Fruit fly (Drosophila melanogaster) whole organism, embryonic: Measurements from ENCODE around the gene Trm1.
A peak's percentile ranks its signal among the peaks of the same experiment; 100 is the strongest.

Experiments
- Bdp1 ChIP-seq: fragments of 200-800 bp; sonication (Bioruptor generic); optimal IDR thresholded peaks from 3 replicates; lab custom pipeline; 2016; ENCODE audit warnings: missing biosample characterization, missing genetic modification characterization
- CG10462 ChIP-seq: fragments of 200-800 bp; sonication (Bioruptor generic); optimal IDR thresholded peaks from 2 replicates; lab custom pipeline; 2016; ENCODE audit warnings: missing biosample characterization, missing genetic modification characterization
- CG11504 ChIP-seq: fragments of 200-800 bp; sonication (Bioruptor generic); optimal IDR thresholded peaks from 3 replicates; lab custom pipeline; 2019; ENCODE audit warnings: missing biosample characterization, mild to moderate bottlenecking, missing genetic modification characterization, moderate library complexity
- CG13123 ChIP-seq: fragments of 200-800 bp; sonication (Bioruptor generic); optimal IDR thresholded peaks from 2 replicates; lab custom pipeline; 2016; ENCODE audit warnings: missing biosample characterization, missing genetic modification characterization
- CG14014 ChIP-seq: fragments of 200-800 bp; sonication (Bioruptor generic); IDR thresholded peaks from 2 replicates; pipeline ENCODE4 v1.3.6; 2022; ENCODE audit warnings: missing biosample characterization, missing genetic modification characterization
- CG14441 ChIP-seq: fragments of 200-800 bp; sonication (Bioruptor generic); IDR thresholded peaks from 2 replicates; pipeline ENCODE4 v1.3.6; 2022; ENCODE audit warnings: missing biosample characterization, missing genetic modification characterization
- CG16813 ChIP-seq: fragments of 200-800 bp; sonication (Bioruptor generic); IDR thresholded peaks from 3 replicates; pipeline ENCODE4 v1.3.6; 2022; ENCODE audit warnings: missing biosample characterization, missing genetic modification characterization; ENCODE audit not compliant: partially characterized antibody
- CG17568 ChIP-seq: fragments of 200-800 bp; sonication (Bioruptor generic); optimal IDR thresholded peaks from 2 replicates; lab custom pipeline; 2018; ENCODE audit warnings: missing biosample characterization, mild to moderate bottlenecking, missing genetic modification characterization, moderate library complexity
- CG1792 ChIP-seq: fragments of 200-800 bp; sonication (Bioruptor generic); optimal IDR thresholded peaks from 2 replicates; lab custom pipeline; 2016; ENCODE audit warnings: missing biosample characterization, missing genetic modification characterization
- CG1832 ChIP-seq: fragments of 200-800 bp; sonication (Bioruptor generic); optimal IDR thresholded peaks from 2 replicates; lab custom pipeline; 2017; ENCODE audit warnings: missing biosample characterization, mild to moderate bottlenecking, missing genetic modification characterization, inconsistent platforms
- CG2202 ChIP-seq: fragments of 200-800 bp; sonication (Bioruptor generic); optimal IDR thresholded peaks from 2 replicates; lab custom pipeline; 2018; ENCODE audit warnings: missing biosample characterization, mild to moderate bottlenecking, missing genetic modification characterization
- CG2875 ChIP-seq: fragments of 200-800 bp; sonication (Bioruptor generic); optimal IDR thresholded peaks from 2 replicates; lab custom pipeline; 2017; ENCODE audit warnings: missing biosample characterization, mild to moderate bottlenecking, missing genetic modification characterization, missing genetic modification reagents
- CG2889 ChIP-seq: fragments of 200-800 bp; sonication (Bioruptor generic); IDR thresholded peaks from 3 replicates; pipeline ENCODE4 v1.3.6; 2022; ENCODE audit warnings: missing biosample characterization, missing genetic modification characterization
- CG31365 ChIP-seq: fragments of 200-800 bp; sonication (Bioruptor generic); optimal IDR thresholded peaks from 2 replicates; lab custom pipeline; 2018; ENCODE audit warnings: missing biosample characterization, mild to moderate bottlenecking, missing genetic modification characterization
- CG31388 ChIP-seq: fragments of 200-800 bp; sonication (Bioruptor generic); optimal IDR thresholded peaks from 2 replicates; lab custom pipeline; 2016; ENCODE audit warnings: missing biosample characterization, missing genetic modification characterization
- CG4328 ChIP-seq: fragments of 200-800 bp; sonication (Bioruptor generic); optimal IDR thresholded peaks from 3 replicates; lab custom pipeline; 2017; ENCODE audit warnings: missing biosample characterization, missing genetic modification reagents, missing genetic modification characterization
- CG4854 ChIP-seq: fragments of 200-800 bp; sonication (Bioruptor generic); optimal IDR thresholded peaks from 2 replicates; lab custom pipeline; 2016; ENCODE audit warnings: missing biosample characterization, missing genetic modification characterization, inconsistent platforms
- CG6272 ChIP-seq: fragments of 200-800 bp; sonication (Bioruptor generic); IDR thresholded peaks from 2 replicates; pipeline ENCODE4 v1.3.6; 2022; ENCODE audit warnings: missing biosample characterization, missing genetic modification characterization
- CG6689 ChIP-seq: fragments of 200-800 bp; sonication (Bioruptor generic); IDR thresholded peaks from 2 replicates; pipeline ENCODE4 v1.3.6; 2022; ENCODE audit warnings: missing biosample characterization, missing genetic modification characterization
- CG6813 ChIP-seq: fragments of 200-800 bp; sonication (Bioruptor generic); optimal IDR thresholded peaks from 2 replicates; lab custom pipeline; 2017; ENCODE audit warnings: missing biosample characterization, missing genetic modification characterization, mild to moderate bottlenecking, moderate library complexity, missing genetic modification reagents
- CG9437 ChIP-seq: fragments of 200-800 bp; sonication (Bioruptor generic); optimal IDR thresholded peaks from 2 replicates; lab custom pipeline; 2018; ENCODE audit warnings: missing biosample characterization, mild to moderate bottlenecking, missing genetic modification characterization
- CG9609 ChIP-seq: fragments of 200-800 bp; sonication (Bioruptor generic); optimal IDR thresholded peaks from 3 replicates; lab custom pipeline; 2016; ENCODE audit warnings: missing biosample characterization, missing genetic modification characterization
- CG9727 ChIP-seq: fragments of 200-800 bp; sonication (Bioruptor generic); optimal IDR thresholded peaks from 3 replicates; lab custom pipeline; 2017; ENCODE audit warnings: missing biosample characterization, mild to moderate bottlenecking, missing genetic modification characterization
- CG9797 ChIP-seq: fragments of 200-800 bp; sonication (Bioruptor generic); optimal IDR thresholded peaks from 3 replicates; lab custom pipeline; 2018; ENCODE audit warnings: missing biosample characterization, mild to moderate bottlenecking, missing genetic modification characterization
- CG9817 ChIP-seq: fragments of 200-800 bp; sonication (Bioruptor generic); optimal IDR thresholded peaks from 2 replicates; lab custom pipeline; 2018; ENCODE audit warnings: missing biosample characterization, mild to moderate bottlenecking, missing genetic modification characterization, moderate library complexity
- Drgx ChIP-seq: fragments of 200-800 bp; sonication (Bioruptor generic); IDR thresholded peaks from 2 replicates; pipeline ENCODE4 v1.3.6; 2022; ENCODE audit warnings: missing biosample characterization, missing genetic modification characterization
- MESR4 ChIP-seq: fragments of 200-800 bp; sonication (Bioruptor generic); optimal IDR thresholded peaks from 2 replicates; lab custom pipeline; 2018; ENCODE audit warnings: missing biosample characterization, mild to moderate bottlenecking, missing genetic modification characterization, moderate library complexity
- Spps ChIP-seq: fragments of 200-800 bp; sonication (Bioruptor generic); optimal IDR thresholded peaks from 2 replicates; lab custom pipeline; 2018; ENCODE audit warnings: missing biosample characterization, mild to moderate bottlenecking, missing genetic modification characterization
- Sry-δ ChIP-seq: fragments of 200-800 bp; sonication (Bioruptor generic); optimal IDR thresholded peaks from 2 replicates; lab custom pipeline; 2016; ENCODE audit warnings: missing biosample characterization, missing genetic modification characterization
- Xrp1 ChIP-seq: fragments of 200-800 bp; sonication (Bioruptor generic); IDR thresholded peaks from 2 replicates; pipeline ENCODE4 v1.3.6; 2022; ENCODE audit warnings: missing biosample characterization, missing genetic modification characterization
- ase ChIP-seq: fragments of 200-800 bp; sonication (Bioruptor generic); IDR thresholded peaks from 3 replicates; pipeline ENCODE4 v1.3.6; 2022; ENCODE audit warnings: missing biosample characterization, missing genetic modification characterization
- ash1 ChIP-seq: fragments of 200-800 bp; sonication (Bioruptor generic); optimal IDR thresholded peaks from 2 replicates; lab custom pipeline; 2018; ENCODE audit warnings: missing biosample characterization, mild to moderate bottlenecking, missing genetic modification characterization
- cad ChIP-seq: fragments of >200 bp; optimal IDR thresholded peaks from 2 replicates; lab custom pipeline; 2017; ENCODE audit warnings: missing biosample characterization, missing genetic modification characterization
- chm ChIP-seq: fragments of 200-800 bp; sonication (Bioruptor generic); IDR thresholded peaks from 2 replicates; pipeline ENCODE4 v1.3.6; 2022; ENCODE audit warnings: missing biosample characterization, missing genetic modification characterization
- ci ChIP-seq: fragments of 200-800 bp; sonication (Bioruptor generic); IDR thresholded peaks from 3 replicates; pipeline ENCODE4 v1.3.6; 2022; ENCODE audit warnings: missing biosample characterization, missing genetic modification characterization
- corto ChIP-seq: fragments of 200-800 bp; sonication (Bioruptor generic); optimal IDR thresholded peaks from 2 replicates; lab custom pipeline; 2016; ENCODE audit warnings: missing biosample characterization, mild to moderate bottlenecking, missing genetic modification characterization, moderate library complexity
- croc ChIP-seq: fragments of 200-800 bp; sonication (Bioruptor generic); conservative IDR thresholded peaks from 3 replicates; pipeline ENCODE4 v1.3.6; 2022; ENCODE audit warnings: missing biosample characterization, missing genetic modification characterization
- dati ChIP-seq: fragments of 200-800 bp; sonication (Bioruptor generic); IDR thresholded peaks from 2 replicates; pipeline ENCODE4 v1.3.6; 2022; ENCODE audit warnings: missing biosample characterization, missing genetic modification characterization
- dmrt99B ChIP-seq: fragments of 200-800 bp; sonication (Bioruptor generic); optimal IDR thresholded peaks from 2 replicates; lab custom pipeline; 2018; ENCODE audit warnings: missing biosample characterization, mild to moderate bottlenecking, missing genetic modification characterization, moderate library complexity
- ewg ChIP-seq: fragments of 200-800 bp; sonication (Bioruptor generic); optimal IDR thresholded peaks from 3 replicates; lab custom pipeline; 2017; ENCODE audit warnings: mild to moderate bottlenecking, missing biosample characterization, missing genetic modification reagents, missing genetic modification characterization
- fd96Cb ChIP-seq: fragments of 200-800 bp; sonication (Bioruptor generic); optimal IDR thresholded peaks from 2 replicates; lab custom pipeline; 2018; ENCODE audit warnings: missing biosample characterization, mild to moderate bottlenecking, missing genetic modification characterization, moderate library complexity
- grn ChIP-seq: fragments of 200-800 bp; sonication (Bioruptor generic); optimal IDR thresholded peaks from 3 replicates; lab custom pipeline; 2017; ENCODE audit warnings: missing biosample characterization, missing genetic modification characterization
- hbn ChIP-seq: fragments of 200-800 bp; sonication (Bioruptor generic); IDR thresholded peaks from 2 replicates; pipeline ENCODE4 v1.3.6; 2022; ENCODE audit warnings: missing biosample characterization, missing genetic modification characterization; ENCODE audit not compliant: partially characterized antibody
- klu ChIP-seq: fragments of 200-800 bp; sonication (Bioruptor generic); IDR thresholded peaks from 2 replicates; pipeline ENCODE4 v1.3.6; 2022; ENCODE audit warnings: missing biosample characterization, missing genetic modification characterization
- nmo ChIP-seq: fragments of 200-800 bp; sonication (Bioruptor generic); optimal IDR thresholded peaks from 2 replicates; lab custom pipeline; 2018; ENCODE audit warnings: missing biosample characterization, mild to moderate bottlenecking, missing genetic modification characterization, moderate library complexity
- nom ChIP-seq: fragments of 200-800 bp; sonication (Bioruptor generic); optimal IDR thresholded peaks from 2 replicates; lab custom pipeline; 2017; ENCODE audit warnings: missing biosample characterization, missing genetic modification characterization, mild to moderate bottlenecking, moderate library complexity, missing genetic modification reagents
- onecut ChIP-seq: fragments of 200-800 bp; sonication (Bioruptor generic); IDR thresholded peaks from 2 replicates; pipeline ENCODE4 v1.3.6; 2022; ENCODE audit warnings: missing biosample characterization, missing genetic modification characterization
- pfk ChIP-seq: fragments of 200-800 bp; sonication (Bioruptor generic); optimal IDR thresholded peaks from 2 replicates; lab custom pipeline; 2018; ENCODE audit warnings: missing biosample characterization, mild to moderate bottlenecking, missing genetic modification characterization, moderate library complexity
- pum ChIP-seq: fragments of 200-800 bp; sonication (Bioruptor generic); optimal IDR thresholded peaks from 2 replicates; lab custom pipeline; 2016; ENCODE audit warnings: missing biosample characterization, missing genetic modification characterization
- sim ChIP-seq: fragments of 200-800 bp; sonication (Bioruptor generic); IDR thresholded peaks from 2 replicates; pipeline ENCODE4 v1.3.6; 2022; ENCODE audit warnings: missing biosample characterization, missing genetic modification characterization
- stc ChIP-seq: fragments of 200-800 bp; sonication (Bioruptor generic); IDR thresholded peaks from 2 replicates; pipeline ENCODE4 v1.3.6; 2022; ENCODE audit warnings: missing biosample characterization, missing genetic modification characterization
- ttk ChIP-seq: fragments of 200-800 bp; sonication (Bioruptor generic); IDR thresholded peaks from 2 replicates; pipeline ENCODE4 v2.1.2; 2022; ENCODE audit warnings: missing biosample characterization, missing genetic modification characterization

Gene Trm1

DNA sequence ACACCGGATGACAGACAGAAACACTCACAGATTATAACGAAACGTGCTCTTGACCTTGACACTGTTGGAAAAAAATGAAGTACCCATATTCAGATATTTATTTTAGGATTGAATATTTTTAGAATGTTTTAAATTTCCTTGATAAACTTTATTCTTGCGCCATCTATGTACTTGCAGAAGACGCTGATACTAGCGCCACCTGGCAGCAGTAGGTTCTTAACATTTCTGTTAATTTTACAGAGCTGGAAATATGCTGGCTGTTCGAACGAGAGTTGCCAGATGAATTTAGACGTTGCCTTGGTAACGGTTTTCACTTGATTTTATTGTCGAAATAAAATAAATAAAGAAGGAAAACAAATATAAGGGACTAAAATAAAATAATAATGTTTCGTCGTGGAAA lies 3.3 kb upstream of the Trm1 start, which contains the start of gene Fam92 (continued):
- TF ChIP-seq CG2889 (GFP tag; lab: Robert Waterston, UW) (no peak), CG2202 (tag; lab: Kevin White, UChicago) (no peak), nmo (GFP tag; lab: Kevin White, UChicago) (peak; percentile 33), Bdp1 (GFP tag; lab: Kevin White, UChicago) (no peak), fd96Cb (tag; lab: Kevin White, UChicago) (no peak), CG6813 (GFP tag; lab: Kevin White, UChicago) (no peak), CG11504 (tag; lab: Kevin White, UChicago) (peak; percentile 68), dati (GFP tag; lab: Robert Waterston, UW) (no peak), CG9797 (GFP tag; lab: Kevin White, UChicago) (no peak), CG9437 (no peak), CG31388 (GFP tag; lab: Kevin White, UChicago) (no peak), CG31365 (tag; lab: Kevin White, UChicago) (peak; percentile 48), Xrp1 (GFP tag; lab: Robert Waterston, UW) (no peak), CG4854 (peak; percentile 31), hbn (GFP tag; lab: Robert Waterston, UW) (no peak), Sry-δ (GFP tag; lab: Kevin White, UChicago) (peak; percentile 9), sim (no peak), chm (GFP tag; lab: Robert Waterston, UW) (peak; percentile 29; the same call in 1 of the 2 replicates), CG2875 (GFP tag; lab: Kevin White, UChicago) (peak; percentile 31), CG4328 (GFP tag; lab: Kevin White, UChicago) (no peak), Drgx (no peak), stc (GFP tag; lab: Robert Waterston, UW) (no peak), CG1832 (no peak), ttk (GFP tag; lab: Robert Waterston, UW) (peak; percentile 43; the same call in 1 of the 2 replicates), corto (GFP tag; lab: Kevin White, UChicago) (no peak), CG9609 (GFP tag; lab: Kevin White, UChicago) (peak; percentile 31), pfk (GFP tag; lab: Kevin White, UChicago) (peak; percentile 8), CG17568 (peak; percentile 55), nom (no peak), ase (GFP tag; lab: Robert Waterston, UW) (peak; percentile 17; the same call in 1 of the 3 replicates), CG1792 (GFP tag; lab: Kevin White, UChicago) (no peak), ash1 (GFP tag; lab: Kevin White, UChicago) (no peak), ewg (no peak), CG6272 (GFP tag; lab: Robert Waterston, UW) (no peak), CG9817 (tag; lab: Kevin White, UChicago) (peak; percentile 27), dmrt99B (peak; percentile 11), CG10462 (GFP tag; lab: Kevin White, UChicago) (peak; percentile 13), ci (peak; percentile 82), Spps (tag; lab: Kevin White, UChicago) (no peak), CG6689 (GFP tag; lab: Robert Waterston, UW) (no peak), klu (GFP tag; lab: Robert Waterston, UW) (no peak), CG14441 (peak; percentile 63), grn (GFP tag; lab: Kevin White, UChicago) (no peak), CG13123 (GFP tag; lab: Kevin White, UChicago) (no peak), MESR4 (GFP tag; lab: Kevin White, UChicago) (no peak), pum (GFP tag; lab: Kevin White, UChicago) (peak; percentile 43), CG14014 (GFP tag; lab: Robert Waterston, UW) (peak; percentile 50; the same call in 1 of the 2 replicates), onecut (peak; percentile 56), CG9727 (peak; percentile 11), cad (GFP tag; lab: Kevin White, UChicago) (no peak), croc (no peak), CG16813 (no peak)
